Worm (Caenorhabditis elegans) whole organism, L4 larva: ENCODE results near the gene otpl-2.

Experiments
- F10B5.3 ChIP-seq: sonication (generic microtip); optimal IDR thresholded peaks from 2 replicates; lab custom pipeline; 2016; ENCODE audit warnings: mild to moderate bottlenecking, missing genetic modification characterization, missing compliant biosample characterization
- F37D6.2 ChIP-seq: sonication (generic microtip); optimal IDR thresholded peaks from 2 replicates; lab custom pipeline; 2016; ENCODE audit warnings: mild to moderate bottlenecking, missing genetic modification characterization, missing compliant biosample characterization
- F44E2.7 ChIP-seq: fragments of 200-800 bp; sonication (Bioruptor generic); IDR thresholded peaks from 2 replicates; pipeline ENCODE4 v2.1.2; 2022; ENCODE audit warnings: missing genetic modification characterization, missing compliant biosample characterization
- F49E8.2 ChIP-seq: sonication (generic microtip); optimal IDR thresholded peaks from 2 replicates; lab custom pipeline; 2016; ENCODE audit warnings: missing compliant biosample characterization, mild to moderate bottlenecking, missing genetic modification characterization, borderline replicate concordance
- ZK337.2 ChIP-seq: fragments of 200-800 bp; sonication (Bioruptor generic); IDR thresholded peaks from 2 replicates; pipeline ENCODE4 v1.3.6; 2022; ENCODE audit warnings: missing genetic modification reagents, missing genetic modification characterization, missing compliant biosample characterization
- aha-1 ChIP-seq: fragments of 150-350 bp; peaks from one replicate; lab custom pipeline; 2014; ENCODE audit warnings: missing biosample characterization, missing genetic modification characterization
- arid-1 ChIP-seq: fragments of 200-800 bp; sonication (Bioruptor generic); conservative IDR thresholded peaks from 2 replicates; pipeline ENCODE4 v1.3.6; 2022; ENCODE audit warnings: missing genetic modification reagents, missing genetic modification characterization, missing compliant biosample characterization
- ceh-28 ChIP-seq: fragments of 150-350 bp; optimal IDR thresholded peaks from 2 replicates; lab custom pipeline; 2014; ENCODE audit warnings: missing biosample characterization, missing genetic modification reagents, missing genetic modification characterization
- ceh-44 ChIP-seq: fragments of 200-800 bp; sonication (Bioruptor generic); IDR thresholded peaks from 2 replicates; pipeline ENCODE4 v1.3.6; 2022; ENCODE audit warnings: missing genetic modification reagents, missing genetic modification characterization, missing compliant biosample characterization
- ceh-62 ChIP-seq: sonication (generic microtip); optimal IDR thresholded peaks from 2 replicates; lab custom pipeline; 2017; ENCODE audit warnings: missing biosample characterization, missing genetic modification characterization
- ces-1 ChIP-seq: fragments of 150-350 bp; sonication (generic microtip); optimal IDR thresholded peaks from 4 replicates; lab custom pipeline; 2014; ENCODE audit warnings: missing biosample characterization, missing genetic modification reagents, missing genetic modification characterization
- ctbp-1 ChIP-seq: fragments of 200-800 bp; sonication (Bioruptor generic); IDR thresholded peaks from 2 replicates; pipeline ENCODE4 v1.3.6; 2022; ENCODE audit warnings: missing genetic modification reagents, missing genetic modification characterization, missing compliant biosample characterization
- daf-12 ChIP-seq: fragments of 150-350 bp; optimal IDR thresholded peaks from 2 replicates; lab custom pipeline; 2014; ENCODE audit warnings: missing biosample characterization, missing genetic modification reagents, missing genetic modification characterization
- daf-16 ChIP-seq, 3 experiments: sonication (generic microtip); optimal IDR thresholded peaks; 2 replicates each; lab custom pipeline; 2016 to 2017; ENCODE audit warnings: missing genetic modification characterization in 3 of 3, missing genetic modification reagents in 3 of 3, mild to moderate bottlenecking in 2 of 3, missing compliant biosample characterization in 2 of 3, missing biosample characterization in 1 of 3, moderate library complexity in 1 of 3
- daf-19 ChIP-seq: fragments of 200-800 bp; sonication (Bioruptor generic); conservative IDR thresholded peaks from 2 replicates; pipeline ENCODE4 v1.3.6; 2022; ENCODE audit warnings: missing genetic modification characterization, missing compliant biosample characterization
- egl-43 ChIP-seq: fragments of 200-800 bp; sonication (Bioruptor generic); IDR thresholded peaks from 2 replicates; pipeline ENCODE4 v1.3.6; 2022; ENCODE audit warnings: missing genetic modification reagents, missing genetic modification characterization, missing compliant biosample characterization
- gei-8 ChIP-seq: fragments of 200-800 bp; sonication (Bioruptor generic); optimal IDR thresholded peaks from 2 replicates; lab custom pipeline; 2018; ENCODE audit warnings: mild to moderate bottlenecking, missing genetic modification characterization, missing compliant biosample characterization
- hlh-30 ChIP-seq: sonication (generic microtip); optimal IDR thresholded peaks from 2 replicates; lab custom pipeline; 2017; ENCODE audit warnings: antibody characterized with exemption, mild to moderate bottlenecking, missing genetic modification characterization, missing compliant biosample characterization; ENCODE audit not compliant: insufficient read depth
- lin-1 ChIP-seq: fragments of 200-800 bp; sonication (Bioruptor generic); IDR thresholded peaks from 2 replicates; pipeline ENCODE4 v1.3.6; 2022; ENCODE audit warnings: missing genetic modification reagents, missing genetic modification characterization, missing compliant biosample characterization
- lin-13 ChIP-seq: fragments of 150-350 bp; optimal IDR thresholded peaks from 2 replicates; lab custom pipeline; 2014; ENCODE audit warnings: missing biosample characterization, missing genetic modification reagents, missing genetic modification characterization
- lin-15B ChIP-seq: fragments of 150-350 bp; sonication (generic microtip); optimal IDR thresholded peaks from 3 replicates; lab custom pipeline; 2014; ENCODE audit warnings: missing biosample characterization, missing genetic modification characterization
- lir-3 ChIP-seq: sonication (generic microtip); optimal IDR thresholded peaks from 2 replicates; lab custom pipeline; 2016; ENCODE audit warnings: mild to moderate bottlenecking, missing genetic modification characterization, missing compliant biosample characterization
- lsy-2 ChIP-seq, 2 experiments: fragments of 150-350 bp in 1 of 2; sonication (generic microtip) in 1 of 2; optimal IDR thresholded peaks; 2 replicates each; lab custom pipeline; 2014 to 2017; ENCODE audit warnings: missing biosample characterization in 2 of 2, missing genetic modification characterization in 2 of 2
- madf-5 ChIP-seq, 2 experiments: fragments of 200-800 bp; sonication (Bioruptor generic); IDR thresholded peaks; 2 replicates each; pipeline ENCODE4 v1.3.6; 2022; ENCODE audit warnings: missing compliant biosample characterization in 2 of 2, missing genetic modification characterization in 2 of 2
- madf-9 ChIP-seq: fragments of 200-800 bp; sonication (Bioruptor generic); conservative IDR thresholded peaks from 2 replicates; pipeline ENCODE4 v1.3.6; 2022; ENCODE audit warnings: missing genetic modification reagents, missing genetic modification characterization, missing compliant biosample characterization
- mdl-1 ChIP-seq, 2 experiments: fragments of 150-350 bp in 1 of 2; sonication (generic microtip) in 1 of 2; optimal IDR thresholded peaks; 2 replicates each; lab custom pipeline; 2014 to 2017; ENCODE audit warnings: missing biosample characterization in 2 of 2, missing genetic modification characterization in 2 of 2
- mxl-3 ChIP-seq: fragments of 200-800 bp; sonication (Bioruptor generic); optimal IDR thresholded peaks from 2 replicates; lab custom pipeline; 2018; ENCODE audit warnings: mild to moderate bottlenecking, missing genetic modification characterization, missing compliant biosample characterization
- nhr-10 ChIP-seq: fragments of 150-350 bp; optimal IDR thresholded peaks from 2 replicates; lab custom pipeline; 2014; ENCODE audit warnings: missing biosample characterization, missing genetic modification characterization
- nhr-42 ChIP-seq: fragments of 200-800 bp; sonication (Bioruptor generic); IDR thresholded peaks from 2 replicates; pipeline ENCODE4 v1.3.6; 2022; ENCODE audit warnings: missing genetic modification characterization, missing compliant biosample characterization
- nhr-76 ChIP-seq: fragments of 150-350 bp; optimal IDR thresholded peaks from 2 replicates; lab custom pipeline; 2014; ENCODE audit warnings: missing biosample characterization, missing genetic modification characterization
- nhr-77 ChIP-seq: fragments of 150-350 bp; optimal IDR thresholded peaks from 2 replicates; lab custom pipeline; 2014; ENCODE audit warnings: missing biosample characterization, missing genetic modification characterization
- php-3 ChIP-seq: fragments of 200-800 bp; sonication (Bioruptor generic); IDR thresholded peaks from 2 replicates; pipeline ENCODE4 v1.3.6; 2022; ENCODE audit warnings: missing genetic modification reagents, missing genetic modification characterization, missing compliant biosample characterization
- pqm-1 ChIP-seq: sonication (generic microtip); optimal IDR thresholded peaks from 2 replicates; lab custom pipeline; 2017; ENCODE audit warnings: missing biosample characterization, missing genetic modification characterization
- saeg-2 ChIP-seq: fragments of 200-800 bp; sonication (Bioruptor generic); IDR thresholded peaks from 2 replicates; pipeline ENCODE4 v1.3.6; 2022; ENCODE audit warnings: missing genetic modification reagents, missing genetic modification characterization, missing compliant biosample characterization
- set-16 ChIP-seq: fragments of 200-800 bp; sonication (Bioruptor generic); IDR thresholded peaks from 2 replicates; pipeline ENCODE4 v1.3.6; 2022; ENCODE audit warnings: missing genetic modification reagents, missing genetic modification characterization, missing compliant biosample characterization
- spr-3 ChIP-seq: fragments of 200-800 bp; sonication (Bioruptor generic); optimal IDR thresholded peaks from 2 replicates; lab custom pipeline; 2018; ENCODE audit warnings: mild to moderate bottlenecking, missing genetic modification characterization, missing compliant biosample characterization
- unc-62 ChIP-seq, 3 experiments: fragments of 150-350 bp in 1 of 3; sonication (generic microtip); optimal IDR thresholded peaks in 2 of 3; peaks in 1 of 3; 1 replicate in 1 of 3; 2 replicates in 2 of 3; lab custom pipeline; 2014 to 2017; ENCODE audit warnings: missing biosample characterization in 3 of 3, missing genetic modification characterization in 3 of 3, missing genetic modification reagents in 3 of 3, missing genotype in 1 of 3
- zag-1 ChIP-seq: fragments of 150-350 bp; optimal IDR thresholded peaks from 2 replicates; lab custom pipeline; 2014; ENCODE audit warnings: missing biosample characterization, missing genetic modification characterization
- zfp-2 ChIP-seq: sonication (generic microtip); optimal IDR thresholded peaks from 2 replicates; lab custom pipeline; 2016; ENCODE audit warnings: mild to moderate bottlenecking, missing genetic modification characterization, missing compliant biosample characterization
- zip-11 ChIP-seq: fragments of 200-800 bp; sonication (Bioruptor generic); IDR thresholded peaks from 2 replicates; pipeline ENCODE4 v1.3.6; 2022; ENCODE audit warnings: missing genetic modification characterization, missing compliant biosample characterization
- ztf-11 ChIP-seq: fragments of 150-350 bp; optimal IDR thresholded peaks from 2 replicates; lab custom pipeline; 2014; ENCODE audit warnings: missing biosample characterization, missing genetic modification characterization
- ztf-7 ChIP-seq: fragments of 150-350 bp; optimal IDR thresholded peaks from 2 replicates; lab custom pipeline; 2014; ENCODE audit warnings: missing biosample characterization, missing genetic modification characterization

otpl-2 gene

ce11 chrV:4043632-4044031 is 29.9 kb upstream of the otpl-2 start, which contains the start of gene phat-3:
phat-3 (plus strand) TSS chrV:4043932.
- TF ChIP-seq php-3 = no peak
- no peak for TF ChIP-seq F44E2.7 (GFP tag; lab: Robert Waterston, UW)
- TF ChIP-seq saeg-2 (GFP tag; lab: Robert Waterston, UW) = no peak

ce11 chrV:4046122-4046521 is 27.4 kb upstream of the otpl-2 start, which contains the start of gene phat-7:
phat-7 (plus strand) TSS chrV:4046422.
- TF ChIP-seq nhr-42 (GFP tag; lab: Robert Waterston, UW) (no peak), lsy-2 (tag; optimal IDR thresholded peaks at IDR 0.05; lab: Kevin White, UChicago) (no peak), hlh-30 (no peak), ctbp-1 (GFP tag; lab: Robert Waterston, UW) (no peak), gei-8 (no peak), zfp-2 (tag; lab: Kevin White, UChicago) (no peak), daf-12 (tag; lab: Kevin White, UChicago) (no peak), set-16 (GFP tag; lab: Robert Waterston, UW) (no peak), mxl-3 (GFP tag; lab: Kevin White, UChicago) (no peak), mdl-1 (tag; optimal IDR thresholded peaks at IDR 0.05; lab: Kevin White, UChicago) (no peak), ces-1 (GFP tag; lab: Kevin White, UChicago) (no peak), zip-11 (GFP tag; lab: Robert Waterston, UW) (no peak), ZK337.2 (GFP tag; lab: Robert Waterston, UW) (no peak), aha-1 (tag; lab: Kevin White, UChicago) (no peak), ztf-7 (no peak), arid-1 (no peak), lin-15B (tag; lab: Kevin White, UChicago) (no peak), nhr-10 (no peak)
- TF ChIP-seq, all 104 proteins: peak for 0

ce11 chrV:4047541-4047940 is 26.0 kb upstream of the otpl-2 start, which contains the start of gene srh-169:
srh-169 (plus strand) TSS chrV:4047841.
- TF ChIP-seq ceh-62 (tag; lab: Kevin White, UChicago) (no peak), daf-19 (GFP tag; lab: Robert Waterston, UW) (no peak), unc-62 (GFP tag; optimal IDR thresholded peaks at IDR 0.05 in 1 of 2; lab: Kevin White, UChicago) (peak in 1 of 2 experiments; percentile 58), unc-62 (tag; optimal IDR thresholded peaks at IDR 0.05; lab: Kevin White, UChicago) (no peak), madf-9 (GFP tag; lab: Robert Waterston, UW) (no peak), daf-12 (tag; lab: Kevin White, UChicago) (no peak), F10B5.3 (tag; lab: Kevin White, UChicago) (no peak), ceh-28 (tag; lab: Kevin White, UChicago) (no peak)

ce11 chrV:4055025-4055424 is 18.5 kb upstream of the otpl-2 start, which contains the start of gene djr-1.2:
djr-1.2 (minus strand) TSS chrV:4055125.
- TF ChIP-seq daf-16 (GFP tag; optimal IDR thresholded peaks at IDR 0.05; lab: Kevin White, UChicago) (no peak), daf-16 (tag; optimal IDR thresholded peaks at IDR 0.05; lab: Kevin White, UChicago) (no peak), spr-3 (GFP tag; lab: Kevin White, UChicago) (no peak), lir-3 (no peak), nhr-77 (no peak), nhr-76 (tag; lab: Kevin White, UChicago) (no peak), F37D6.2 (no peak), ztf-11 (tag; lab: Kevin White, UChicago) (no peak), ces-1 (GFP tag; lab: Kevin White, UChicago) (no peak), egl-43 (no peak), pqm-1 (no peak), F49E8.2 (tag; lab: Kevin White, UChicago) (no peak), lsy-2 (tag; optimal IDR thresholded peaks at IDR 0.05; lab: Kevin White, UChicago) (no peak), ceh-44 (GFP tag; lab: Robert Waterston, UW) (no peak), gei-8 (no peak), lin-1 (no peak), set-16 (GFP tag; lab: Robert Waterston, UW) (no peak), ZK337.2 (GFP tag; lab: Robert Waterston, UW) (no peak), lin-13 (GFP tag; lab: Kevin White, UChicago) (no peak), zag-1 (no peak), madf-5 (GFP tag; IDR thresholded peaks at IDR 0.05; lab: Robert Waterston, UW) (no peak)
